Worm (Caenorhabditis elegans) whole organism, mixed stage, embryonic: ENCODE results near the gene sec-22.
A peak's percentile ranks its signal among the peaks of the same experiment; 100 is the strongest.

Experiments used
- M03D4.4 ChIP-seq: sonication (generic microtip); optimal IDR thresholded peaks from 2 replicates; lab custom pipeline; 2017; ENCODE audit warnings: mild to moderate bottlenecking, missing genetic modification characterization, missing compliant biosample characterization
- bed-3 ChIP-seq: fragments of 200-800 bp; sonication (Bioruptor generic); optimal IDR thresholded peaks from 3 replicates; lab custom pipeline; 2018; ENCODE audit warnings: mild to moderate bottlenecking, missing genetic modification characterization, moderate library complexity, missing compliant biosample characterization
- blmp-1 ChIP-seq: fragments of 150-350 bp; optimal IDR thresholded peaks from 2 replicates; lab custom pipeline; 2014; ENCODE audit warnings: missing biosample characterization, missing genetic modification characterization
- ceh-39 ChIP-seq: fragments of 150-350 bp; optimal IDR thresholded peaks from 2 replicates; lab custom pipeline; 2014; ENCODE audit warnings: missing biosample characterization, missing genetic modification characterization
- ceh-43 ChIP-seq: fragments of 200-800 bp; sonication (Bioruptor generic); optimal IDR thresholded peaks from 2 replicates; lab custom pipeline; 2018; ENCODE audit warnings: mild to moderate bottlenecking, missing genetic modification characterization, moderate library complexity, missing compliant biosample characterization
- ceh-83 ChIP-seq: fragments of 200-800 bp; sonication (Bioruptor generic); optimal IDR thresholded peaks from 2 replicates; lab custom pipeline; 2018; ENCODE audit warnings: mild to moderate bottlenecking, missing genetic modification characterization, missing compliant biosample characterization
- ces-1 ChIP-seq: fragments of 150-350 bp; optimal IDR thresholded peaks from 2 replicates; lab custom pipeline; 2014; ENCODE audit warnings: missing biosample characterization, missing genetic modification reagents, missing genetic modification characterization
- cnd-1 ChIP-seq: fragments of 200-800 bp; sonication (Bioruptor generic); optimal IDR thresholded peaks from 2 replicates; lab custom pipeline; 2018; ENCODE audit warnings: mild to moderate bottlenecking, missing genetic modification characterization, missing compliant biosample characterization
- elt-1 ChIP-seq: sonication (generic microtip); optimal IDR thresholded peaks from 2 replicates; lab custom pipeline; 2017; ENCODE audit warnings: missing genetic modification characterization, mild to moderate bottlenecking, missing compliant biosample characterization, antibody characterized with exemption, moderate library complexity, borderline replicate concordance; ENCODE audit not compliant: insufficient read depth
- elt-3 ChIP-seq: fragments of 150-350 bp; optimal IDR thresholded peaks from 2 replicates; lab custom pipeline; 2014; ENCODE audit warnings: missing biosample characterization, missing genetic modification characterization
- flh-1 ChIP-seq: fragments of 200-800 bp; sonication (Bioruptor generic); optimal IDR thresholded peaks from 2 replicates; lab custom pipeline; 2018; ENCODE audit warnings: mild to moderate bottlenecking, missing genetic modification characterization, moderate library complexity, missing compliant biosample characterization
- ham-2 ChIP-seq: fragments of 200-800 bp; sonication (Bioruptor generic); optimal IDR thresholded peaks from 2 replicates; lab custom pipeline; 2018; ENCODE audit warnings: mild to moderate bottlenecking, missing genetic modification characterization, missing compliant biosample characterization
- hlh-1 ChIP-seq: fragments of 150-350 bp; optimal IDR thresholded peaks from 2 replicates; lab custom pipeline; 2014; ENCODE audit warnings: missing biosample characterization, missing genetic modification reagents, missing genetic modification characterization
- lin-13 ChIP-seq: fragments of 150-350 bp; optimal IDR thresholded peaks from 2 replicates; lab custom pipeline; 2014; ENCODE audit warnings: missing biosample characterization, missing genetic modification characterization
- lin-32 ChIP-seq: fragments of 200-800 bp; sonication (Bioruptor generic); optimal IDR thresholded peaks from 2 replicates; lab custom pipeline; 2018; ENCODE audit warnings: mild to moderate bottlenecking, missing genetic modification characterization, missing compliant biosample characterization
- lsy-2 ChIP-seq: fragments of 150-350 bp; optimal IDR thresholded peaks from 2 replicates; lab custom pipeline; 2014; ENCODE audit warnings: missing biosample characterization, missing genetic modification characterization
- mab-5 ChIP-seq: fragments of 150-350 bp; optimal IDR thresholded peaks from 2 replicates; lab custom pipeline; 2014; ENCODE audit warnings: missing biosample characterization, missing genetic modification characterization
- mep-1 ChIP-seq: fragments of 150-350 bp; optimal IDR thresholded peaks from 2 replicates; lab custom pipeline; 2017; ENCODE audit warnings: missing biosample characterization, missing genetic modification reagents, missing genetic modification characterization, inconsistent platforms
- mls-2 ChIP-seq: sonication (generic microtip); optimal IDR thresholded peaks from 2 replicates; lab custom pipeline; 2016; ENCODE audit warnings: mild to moderate bottlenecking, missing genetic modification characterization, moderate library complexity, missing compliant biosample characterization
- nhr-12 ChIP-seq: fragments of 150-350 bp; optimal IDR thresholded peaks from 2 replicates; lab custom pipeline; 2014; ENCODE audit warnings: missing biosample characterization, missing genetic modification characterization
- nhr-2 ChIP-seq: fragments of 150-350 bp; optimal IDR thresholded peaks from 2 replicates; lab custom pipeline; 2014; ENCODE audit warnings: missing biosample characterization, missing genetic modification characterization
- nhr-237 ChIP-seq: fragments of 150-350 bp; optimal IDR thresholded peaks from 2 replicates; lab custom pipeline; 2014; ENCODE audit warnings: missing biosample characterization, missing genetic modification characterization
- nhr-76 ChIP-seq: sonication (generic microtip); optimal IDR thresholded peaks from 2 replicates; lab custom pipeline; 2017; ENCODE audit warnings: missing biosample characterization, missing genetic modification characterization
- pha-4 ChIP-seq: fragments of 150-350 bp; optimal IDR thresholded peaks from 2 replicates; lab custom pipeline; 2018; ENCODE audit warnings: missing biosample characterization, missing genetic modification reagents, missing genetic modification characterization
- sem-2 ChIP-seq: fragments of 200-800 bp; sonication (Bioruptor generic); optimal IDR thresholded peaks from 2 replicates; lab custom pipeline; 2018; ENCODE audit warnings: mild to moderate bottlenecking, missing genetic modification characterization, missing compliant biosample characterization
- tbx-8 ChIP-seq: fragments of 200-800 bp; sonication (Bioruptor generic); optimal IDR thresholded peaks from 2 replicates; lab custom pipeline; 2018; ENCODE audit warnings: mild to moderate bottlenecking, missing genetic modification characterization, moderate library complexity, missing compliant biosample characterization
- unc-120 ChIP-seq: sonication (generic microtip); optimal IDR thresholded peaks from 2 replicates; lab custom pipeline; 2017; ENCODE audit warnings: missing genetic modification characterization, missing compliant biosample characterization; ENCODE audit not compliant: poor library complexity, severe bottlenecking
- unc-39 ChIP-seq: fragments of 150-350 bp; optimal IDR thresholded peaks from 2 replicates; lab custom pipeline; 2014; ENCODE audit warnings: missing biosample characterization, missing genetic modification characterization
- unc-62 ChIP-seq: fragments of 150-350 bp; optimal IDR thresholded peaks from 2 replicates; lab custom pipeline; 2014; ENCODE audit warnings: missing biosample characterization, missing genetic modification reagents, missing genetic modification characterization
- zip-8 ChIP-seq: fragments of 150-350 bp; optimal IDR thresholded peaks from 2 replicates; lab custom pipeline; 2014; ENCODE audit warnings: missing biosample characterization, missing genetic modification characterization
- ztf-11 ChIP-seq: fragments of 150-350 bp; optimal IDR thresholded peaks from 2 replicates; lab custom pipeline; 2014; ENCODE audit warnings: missing biosample characterization, missing genetic modification characterization

The sec-22 gene

ce11 chrX:994678-995077 is 40.7 kb upstream of the sec-22 start:
- TF ChIP-seq ztf-11 (tag; lab: Kevin White, UChicago) (no peak), lsy-2 (no peak), pha-4 (no peak), cnd-1 (tag; lab: Kevin White, UChicago) (no peak), nhr-2 (tag; lab: Kevin White, UChicago) (no peak), unc-62 (no peak), ceh-43 (no peak), elt-3 (tag; lab: Kevin White, UChicago) (no peak), M03D4.4 (tag; lab: Kevin White, UChicago) (no peak), ceh-83 (GFP tag; lab: Kevin White, UChicago) (no peak), elt-1 (no peak)
- TF ChIP-seq, all 35 proteins: peak for 0

ce11 chrX:1004037-1004436 is 31.3 kb upstream of the sec-22 start, which contains the start of gene cutl-21:
Gene cutl-21, plus strand, starts transcription at chrX:1004337.
- no peak for TF ChIP-seq mab-5 (tag; lab: Kevin White, UChicago)

ce11 chrX:1005026-1005425 is 30.3 kb upstream of the sec-22 start:
- TF ChIP-seq ham-2 (GFP tag; lab: Kevin White, UChicago), result peak; percentile 10
- TF ChIP-seq nhr-2 (tag; lab: Kevin White, UChicago), result peak; percentile 3
- no peak for TF ChIP-seq sem-2 (GFP tag; lab: Kevin White, UChicago)
- peak; percentile 15 for TF ChIP-seq mls-2 (tag; lab: Kevin White, UChicago)
- TF ChIP-seq bed-3 (GFP tag; lab: Kevin White, UChicago), result no peak
- TF ChIP-seq nhr-76, result no peak
- peak; percentile 87 for TF ChIP-seq ceh-43
- TF ChIP-seq elt-1, result no peak
- no peak for TF ChIP-seq lin-32 (GFP tag; lab: Kevin White, UChicago)
- TF ChIP-seq ceh-83 (GFP tag; lab: Kevin White, UChicago), result no peak
- TF ChIP-seq, all 35 proteins: peak for 4

ce11 chrX:1009512-1009911 is 25.8 kb upstream of the sec-22 start:
- no peak for TF ChIP-seq ztf-11 (tag; lab: Kevin White, UChicago)
- no peak for TF ChIP-seq ceh-43
- TF ChIP-seq lsy-2, result no peak
- no peak for TF ChIP-seq ceh-83 (GFP tag; lab: Kevin White, UChicago)
- TF ChIP-seq hlh-1 (tag; lab: Kevin White, UChicago), result no peak
- TF ChIP-seq lin-32 (GFP tag; lab: Kevin White, UChicago), result no peak
- no peak for TF ChIP-seq ham-2 (GFP tag; lab: Kevin White, UChicago)
- TF ChIP-seq blmp-1 (tag; lab: Kevin White, UChicago), result no peak

- no peak for TF ChIP-seq mep-1 (tag; lab: Kevin White, UChicago)
- TF ChIP-seq ceh-39 (tag; lab: Kevin White, UChicago), result no peak
- no peak for TF ChIP-seq ceh-83 (GFP tag; lab: Kevin White, UChicago)
- TF ChIP-seq unc-39, result no peak
- TF ChIP-seq ces-1 (GFP tag; lab: Kevin White, UChicago), result no peak
- no peak for TF ChIP-seq flh-1 (GFP tag; lab: Kevin White, UChicago)
- peak; percentile 32 for TF ChIP-seq ham-2 (GFP tag; lab: Kevin White, UChicago)
- TF ChIP-seq nhr-12 (tag; lab: Kevin White, UChicago), result no peak
- no peak for TF ChIP-seq pha-4
- no peak for TF ChIP-seq nhr-76
- no peak for TF ChIP-seq nhr-237 (tag; lab: Kevin White, UChicago)
- no peak for TF ChIP-seq ztf-11 (tag; lab: Kevin White, UChicago)
- peak; percentile 15 for TF ChIP-seq unc-120
- TF ChIP-seq zip-8, result no peak
Measured at ce11 chrX:1010627-1011452, 24.5 kb upstream of the sec-22 start.

ce11 chrX:1012385-1012866 is 22.9 kb upstream of the sec-22 start:
- TF ChIP-seq flh-1 (GFP tag; lab: Kevin White, UChicago) (no peak), tbx-8 (no peak), pha-4 (no peak), hlh-1 (tag; lab: Kevin White, UChicago) (no peak), nhr-2 (tag; lab: Kevin White, UChicago) (no peak), nhr-12 (tag; lab: Kevin White, UChicago) (no peak), elt-3 (tag; lab: Kevin White, UChicago) (no peak), lsy-2 (no peak), ham-2 (GFP tag; lab: Kevin White, UChicago) (no peak), blmp-1 (tag; lab: Kevin White, UChicago) (no peak), lin-32 (GFP tag; lab: Kevin White, UChicago) (no peak), mab-5 (tag; lab: Kevin White, UChicago) (no peak), lin-13 (tag; lab: Kevin White, UChicago) (no peak)
